Worm (Caenorhabditis elegans): Measurements from ENCODE around the gene Y41G9A.17.

DNA sequence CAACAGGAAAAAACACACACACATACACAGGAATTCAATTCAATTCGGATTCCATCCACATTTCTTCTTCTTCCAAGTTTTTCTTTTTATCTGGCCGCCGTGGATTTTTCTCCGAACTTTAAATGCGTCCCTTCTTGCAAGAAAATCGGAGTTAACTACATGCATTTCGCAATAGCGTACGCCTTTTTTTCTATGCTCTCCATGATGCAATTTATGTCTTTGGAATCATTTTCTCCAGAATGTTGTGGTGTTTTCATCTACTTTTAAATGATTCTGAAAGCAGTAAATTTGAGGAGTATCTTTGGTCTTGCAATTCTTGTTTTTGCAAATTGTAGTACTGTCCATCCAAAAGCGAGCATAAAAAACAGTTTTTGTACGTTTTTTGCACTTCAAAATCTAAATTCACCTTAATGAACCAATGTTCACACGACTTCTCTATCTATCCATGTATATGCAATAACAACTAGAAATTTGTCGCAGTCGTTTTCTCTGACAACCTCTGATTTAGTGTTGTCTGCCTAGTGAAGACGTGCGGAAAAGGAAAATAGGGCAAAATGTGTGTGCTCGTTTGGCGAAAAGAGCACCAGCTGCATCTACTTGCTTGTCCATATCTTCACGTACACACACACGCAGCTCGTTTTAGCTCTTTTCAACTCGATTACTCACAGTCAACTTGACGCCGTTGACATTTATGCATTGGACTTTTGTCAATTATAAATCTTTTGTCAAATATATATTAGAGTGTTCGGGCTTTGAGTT lies 23.0 kb upstream of the Y41G9A.17 start:
- TF ChIP-seq him-1 (tag; optimal IDR thresholded peaks at IDR 0.05) (no peak), dao-5 (tag; optimal IDR thresholded peaks at IDR 0.05) (no peak)
